Worm (Caenorhabditis elegans) whole organism, L4 larva: Measurements from ENCODE around the gene W06D11.5.

ENCODE experiments used
- Y5F2A.4 ChIP-seq: fragments of 200-800 bp; sonication (Bioruptor generic); optimal IDR thresholded peaks from 2 replicates; lab custom pipeline; 2018; ENCODE audit warnings: mild to moderate bottlenecking, missing genetic modification characterization, missing compliant biosample characterization
- dpl-1 ChIP-seq: fragments of 150-350 bp; optimal IDR thresholded peaks from 2 replicates; lab custom pipeline; 2014; ENCODE audit warnings: missing biosample characterization, missing genetic modification reagents, missing genetic modification characterization
- lir-3 ChIP-seq: sonication (generic microtip); optimal IDR thresholded peaks from 2 replicates; lab custom pipeline; 2016; ENCODE audit warnings: mild to moderate bottlenecking, missing genetic modification characterization, missing compliant biosample characterization
- nhr-28 ChIP-seq: fragments of 150-350 bp; optimal IDR thresholded peaks from 2 replicates; lab custom pipeline; 2014; ENCODE audit warnings: missing biosample characterization, missing genetic modification characterization
- nhr-48 ChIP-seq: sonication (generic microtip); optimal IDR thresholded peaks from 2 replicates; lab custom pipeline; 2016; ENCODE audit warnings: mild to moderate bottlenecking, missing genetic modification characterization, missing compliant biosample characterization
- unc-130 ChIP-seq: sonication (generic microtip); optimal IDR thresholded peaks from 2 replicates; lab custom pipeline; 2016; ENCODE audit warnings: missing genetic modification reagents, missing genetic modification characterization, missing compliant biosample characterization
- zip-2 ChIP-seq: fragments of 150-350 bp; optimal IDR thresholded peaks from 2 replicates; lab custom pipeline; 2014; ENCODE audit warnings: missing biosample characterization, missing genetic modification characterization

- TF ChIP-seq dpl-1 (GFP tag; lab: Kevin White, UChicago) (no peak), unc-130 (GFP tag; lab: Kevin White, UChicago) (no peak), nhr-28 (tag; lab: Kevin White, UChicago) (peak; percentile 21), Y5F2A.4 (GFP tag; lab: Kevin White, UChicago) (no peak), zip-2 (tag; lab: Kevin White, UChicago) (no peak), nhr-48 (tag; lab: Kevin White, UChicago) (no peak), lir-3 (no peak)
Measured at ce11 chrX:12350207-12350606, 50.3 kb downstream of the W06D11.5 start, which contains the start of gene F42F12.3.
